Fruit fly (Drosophila melanogaster) whole organism, embryonic: Measurements from ENCODE around the gene sick.

Source experiments
- CG4328 ChIP-seq: fragments of 200-800 bp; sonication (Bioruptor generic); optimal IDR thresholded peaks from 3 replicates; lab custom pipeline; 2017; ENCODE audit warnings: missing biosample characterization, missing genetic modification reagents, missing genetic modification characterization
- CG4617 ChIP-seq: fragments of 200-800 bp; sonication (Bioruptor generic); optimal IDR thresholded peaks from 3 replicates; lab custom pipeline; 2016; ENCODE audit warnings: missing biosample characterization, missing genetic modification characterization, borderline replicate concordance
- CG5180 ChIP-seq: fragments of 200-800 bp; sonication (Bioruptor generic); optimal IDR thresholded peaks from 3 replicates; lab custom pipeline; 2017; ENCODE audit warnings: missing biosample characterization, missing genetic modification characterization, mild to moderate bottlenecking, moderate library complexity, missing genetic modification reagents
- CG8478 ChIP-seq: fragments of >200 bp; optimal IDR thresholded peaks from 2 replicates; lab custom pipeline; 2018
- GATAe ChIP-seq: fragments of 200-800 bp; sonication (Bioruptor generic); conservative IDR thresholded peaks from 2 replicates; pipeline ENCODE4 v1.3.6; 2022; ENCODE audit warnings: missing biosample characterization, missing genetic modification characterization
- Hr39 ChIP-seq: fragments of >200 bp; optimal IDR thresholded peaks from 2 replicates; lab custom pipeline; 2017
- amos ChIP-seq: fragments of 200-800 bp; sonication (Bioruptor generic); IDR thresholded peaks from 2 replicates; pipeline ENCODE4 v1.3.6; 2022; ENCODE audit warnings: missing biosample characterization, missing genetic modification characterization; ENCODE audit not compliant: partially characterized antibody
- ftz-f1 ChIP-seq: fragments of 200-800 bp; sonication (Bioruptor generic); optimal IDR thresholded peaks from 2 replicates; lab custom pipeline; 2016; ENCODE audit warnings: missing biosample characterization, missing genetic modification characterization

DNA sequence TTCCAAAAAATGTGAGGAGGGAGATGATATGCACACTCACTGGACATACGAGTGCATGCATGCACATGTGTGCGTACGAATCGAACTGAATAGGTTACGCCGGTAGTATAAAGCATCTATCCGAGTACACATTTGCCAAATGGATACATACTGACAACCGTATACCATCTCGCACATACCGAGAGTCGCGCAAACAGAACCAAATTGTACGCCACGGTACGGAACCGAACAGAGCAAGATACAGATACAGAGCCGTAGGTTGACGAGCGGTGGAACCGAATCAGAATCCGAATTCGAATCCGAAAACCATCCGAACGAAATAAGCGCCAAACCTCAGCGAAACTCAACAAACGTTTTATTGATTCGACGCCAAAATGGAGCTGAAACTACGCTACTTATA lies 41.1 kb upstream of the sick start:
- TF ChIP-seq amos (GFP tag; lab: Robert Waterston, UW): no peak
- TF ChIP-seq GATAe: no peak
- no peak for TF ChIP-seq CG5180
- TF ChIP-seq CG4617 (GFP tag; lab: Kevin White, UChicago): no peak
- no peak for TF ChIP-seq CG4328 (GFP tag; lab: Kevin White, UChicago)
- no peak for TF ChIP-seq CG8478 (lab: Kevin White, UChicago)
- no peak for TF ChIP-seq Hr39 (lab: Kevin White, UChicago)
- no peak for TF ChIP-seq ftz-f1 (GFP tag; lab: Kevin White, UChicago)
